Fruit fly (Drosophila melanogaster) whole organism, adult: Measurements from ENCODE around the gene CG2211.

Experiments
- CG1620 ChIP-seq: fragments of 200-800 bp; sonication (Bioruptor generic); optimal IDR thresholded peaks from 2 replicates; lab custom pipeline; 2016; ENCODE audit warnings: missing biosample characterization, missing genetic modification characterization
- CG33017 ChIP-seq: fragments of 200-800 bp; sonication (Bioruptor generic); optimal IDR thresholded peaks from 2 replicates; lab custom pipeline; 2018; ENCODE audit warnings: missing biosample characterization, mild to moderate bottlenecking, missing genetic modification characterization, moderate library complexity
- CG5204 ChIP-seq: fragments of 200-800 bp; sonication (Bioruptor generic); optimal IDR thresholded peaks from 2 replicates; lab custom pipeline; 2016; ENCODE audit warnings: missing biosample characterization, missing genetic modification characterization
- Crg-1 ChIP-seq: fragments of 200-800 bp; sonication (Bioruptor generic); optimal IDR thresholded peaks from 2 replicates; lab custom pipeline; 2016; ENCODE audit warnings: missing biosample characterization, missing genetic modification characterization
- Hr96 ChIP-seq: fragments of 200-800 bp; sonication (Bioruptor generic); optimal IDR thresholded peaks from 2 replicates; lab custom pipeline; 2016; ENCODE audit warnings: missing biosample characterization, missing genetic modification characterization
- toe ChIP-seq: fragments of 200-800 bp; sonication (Bioruptor generic); optimal IDR thresholded peaks from 2 replicates; lab custom pipeline; 2016; ENCODE audit warnings: missing biosample characterization, missing genetic modification characterization

DNA sequence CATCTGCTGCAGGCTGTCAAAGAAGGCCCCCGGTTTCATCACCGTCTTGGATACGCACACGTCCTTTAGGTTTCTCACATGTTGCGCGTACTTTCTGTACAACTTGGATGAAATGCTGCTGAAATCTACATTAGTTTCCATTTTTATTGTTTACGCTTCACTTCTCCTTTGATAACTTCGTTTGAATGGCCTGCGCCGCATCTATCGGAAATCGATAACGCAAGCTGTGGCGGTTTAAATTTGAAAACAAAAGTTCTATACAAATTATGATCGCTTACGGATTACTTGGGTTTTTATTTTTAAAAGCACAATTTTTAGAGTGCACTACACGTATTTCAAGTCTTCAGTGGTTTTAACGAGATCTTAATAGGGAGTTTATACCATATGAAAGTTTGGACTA lies 2.2 kb downstream of the CG2211 start, which contains the start of gene msd5:
- no peak for TF ChIP-seq CG1620 (GFP tag; lab: Kevin White, UChicago)
- TF ChIP-seq CG5204 (GFP tag; lab: Kevin White, UChicago): no peak
- no peak for TF ChIP-seq CG33017 (tag; lab: Kevin White, UChicago)
- TF ChIP-seq toe (GFP tag; lab: Kevin White, UChicago): no peak
- TF ChIP-seq Hr96: no peak
- TF ChIP-seq Crg-1 (GFP tag; lab: Kevin White, UChicago): no peak
